Worm (Caenorhabditis elegans) whole organism, L1 larva: ENCODE data around the gene puf-3.

Experiments
- ama-1 ChIP-seq: fragments of 150-350 bp; optimal IDR thresholded peaks from 2 replicates; lab custom pipeline; 2014
- nhr-11 ChIP-seq: fragments of 150-350 bp; optimal IDR thresholded peaks from 2 replicates; lab custom pipeline; 2014; ENCODE audit warnings: missing biosample characterization, missing genetic modification characterization
- nhr-19 ChIP-seq: fragments of 200-800 bp; sonication (Bioruptor generic); conservative IDR thresholded peaks from 2 replicates; pipeline ENCODE4 v1.3.6; 2022; ENCODE audit warnings: missing genetic modification characterization, missing compliant biosample characterization
- pag-3 ChIP-seq: sonication (generic microtip); optimal IDR thresholded peaks from 2 replicates; lab custom pipeline; 2017; ENCODE audit warnings: missing genetic modification characterization, mild to moderate bottlenecking, missing compliant biosample characterization, antibody characterized with exemption, borderline replicate concordance; ENCODE audit not compliant: insufficient read depth
- swsn-7 ChIP-seq: sonication (generic microtip); optimal IDR thresholded peaks from 2 replicates; lab custom pipeline; 2016; ENCODE audit warnings: missing genetic modification characterization, missing compliant biosample characterization
- ztf-4 ChIP-seq: fragments of 150-350 bp; optimal IDR thresholded peaks from 2 replicates; lab custom pipeline; 2014; ENCODE audit warnings: missing biosample characterization, missing genetic modification characterization

DNA sequence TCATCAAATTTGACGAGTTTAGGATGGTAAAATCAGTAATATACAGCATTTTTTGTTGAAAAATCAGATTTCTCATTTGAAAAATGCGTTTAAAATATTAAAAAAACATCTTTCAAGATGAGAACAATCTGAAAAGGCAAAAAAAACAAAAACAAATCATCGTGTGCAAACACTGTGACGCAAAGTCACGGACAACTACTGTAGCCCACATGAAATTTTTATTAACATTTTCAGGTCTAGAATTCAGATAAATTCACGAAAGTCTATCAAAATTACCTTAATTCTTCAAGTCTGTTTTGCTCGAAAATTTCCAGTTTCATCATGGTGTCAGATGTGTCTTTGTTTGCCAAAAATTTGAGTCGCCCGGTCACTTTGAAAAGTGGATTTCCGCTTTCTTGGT lies 26.9 kb upstream of the puf-3 start:
- TF ChIP-seq ama-1 (lab: Kevin White, UChicago) (no peak), pag-3 (tag; lab: Kevin White, UChicago) (no peak), nhr-19 (GFP tag; lab: Robert Waterston, UW) (no peak), swsn-7 (tag; lab: Kevin White, UChicago) (no peak), nhr-11 (tag; lab: Kevin White, UChicago) (no peak), ztf-4 (tag; lab: Kevin White, UChicago) (no peak)
